Fruit fly (Drosophila melanogaster) whole organism, embryonic: Measurements from ENCODE around the gene Or9a.

ENCODE experiments used
- Aef1 ChIP-seq: fragments of 200-800 bp; sonication (Bioruptor generic); IDR thresholded peaks from 3 replicates; pipeline ENCODE4 v1.3.6; 2022; ENCODE audit warnings: missing biosample characterization, missing genetic modification characterization
- Asciz ChIP-seq: fragments of 200-800 bp; sonication (Bioruptor generic); optimal IDR thresholded peaks from 2 replicates; lab custom pipeline; 2017; ENCODE audit warnings: missing biosample characterization, mild to moderate bottlenecking, missing genetic modification characterization, missing genetic modification reagents
- Atf-2 ChIP-seq: fragments of 200-800 bp; sonication (Bioruptor generic); optimal IDR thresholded peaks from 2 replicates; lab custom pipeline; 2016; ENCODE audit warnings: missing biosample characterization, missing genetic modification characterization
- CG11247 ChIP-seq: fragments of 200-800 bp; sonication (Bioruptor generic); IDR thresholded peaks from 2 replicates; pipeline ENCODE4 v1.3.6; 2022; ENCODE audit warnings: missing biosample characterization, missing genetic modification characterization
- CG12659 ChIP-seq: fragments of 200-800 bp; sonication (Bioruptor generic); optimal IDR thresholded peaks from 3 replicates; lab custom pipeline; 2017; ENCODE audit warnings: mild to moderate bottlenecking, missing biosample characterization, missing genetic modification reagents, missing genetic modification characterization
- CG15073 ChIP-seq: fragments of 200-800 bp; sonication (Bioruptor generic); optimal IDR thresholded peaks from 2 replicates; lab custom pipeline; 2016; ENCODE audit warnings: missing biosample characterization, missing genetic modification characterization
- CG1529 ChIP-seq: fragments of 200-800 bp; sonication (Bioruptor generic); optimal IDR thresholded peaks from 3 replicates; lab custom pipeline; 2018; ENCODE audit warnings: missing biosample characterization, missing genetic modification characterization
- CG15514 ChIP-seq: fragments of 200-800 bp; sonication (Bioruptor generic); optimal IDR thresholded peaks from 3 replicates; lab custom pipeline; 2017; ENCODE audit warnings: missing biosample characterization, missing genetic modification characterization, mild to moderate bottlenecking, moderate library complexity, missing genetic modification reagents
- CG18764 ChIP-seq: fragments of 200-800 bp; sonication (Bioruptor generic); optimal IDR thresholded peaks from 3 replicates; lab custom pipeline; 2016; ENCODE audit warnings: missing biosample characterization, missing genetic modification characterization
- CG30403 ChIP-seq: fragments of 200-800 bp; sonication (Bioruptor generic); optimal IDR thresholded peaks from 3 replicates; lab custom pipeline; 2016; ENCODE audit warnings: missing biosample characterization, missing genetic modification characterization
- CG31224 ChIP-seq: fragments of 200-800 bp; sonication (Bioruptor generic); IDR thresholded peaks from 2 replicates; pipeline ENCODE4 v1.3.6; 2022; ENCODE audit warnings: missing biosample characterization, missing genetic modification characterization
- CG3838 ChIP-seq: fragments of 200-800 bp; sonication (Bioruptor generic); optimal IDR thresholded peaks from 3 replicates; lab custom pipeline; 2016; ENCODE audit warnings: missing biosample characterization, missing genetic modification characterization
- CG4820 ChIP-seq: fragments of 200-800 bp; sonication (Bioruptor generic); optimal IDR thresholded peaks from 3 replicates; lab custom pipeline; 2016; ENCODE audit warnings: missing biosample characterization, missing genetic modification characterization
- CG7786 ChIP-seq: fragments of 200-800 bp; sonication (Bioruptor generic); optimal IDR thresholded peaks from 2 replicates; lab custom pipeline; 2016; ENCODE audit warnings: missing biosample characterization, missing genetic modification characterization
- CHES-1-like ChIP-seq: fragments of 200-800 bp; sonication (Bioruptor generic); optimal IDR thresholded peaks from 2 replicates; lab custom pipeline; 2016; ENCODE audit warnings: missing biosample characterization, missing genetic modification characterization
- Dbx ChIP-seq: fragments of 200-800 bp; sonication (Bioruptor generic); IDR thresholded peaks from 3 replicates; pipeline ENCODE4 v1.3.6; 2022; ENCODE audit warnings: missing biosample characterization, missing genetic modification characterization
- ERR ChIP-seq: fragments of 200-800 bp; sonication (Bioruptor generic); optimal IDR thresholded peaks from 2 replicates; lab custom pipeline; 2016; ENCODE audit warnings: missing biosample characterization, missing genetic modification characterization
- Eip74EF ChIP-seq, 2 experiments: fragments of 200-800 bp in 1 of 2; fragments of >200 bp in 1 of 2; sonication (Bioruptor generic) in 1 of 2; optimal IDR thresholded peaks; 2 replicates each; lab custom pipeline; 2017 to 2019; ENCODE audit warnings: missing biosample characterization in 2 of 2, missing genetic modification characterization in 2 of 2, mild to moderate bottlenecking in 1 of 2, moderate library complexity in 1 of 2
- Gsc ChIP-seq: fragments of 200-800 bp; sonication (Bioruptor generic); IDR thresholded peaks from 2 replicates; pipeline ENCODE4 v1.3.6; 2022; ENCODE audit warnings: missing biosample characterization, missing genetic modification characterization
- Hr51 ChIP-seq, 2 experiments: fragments of 200-800 bp; sonication (Bioruptor generic); optimal IDR thresholded peaks; 2 replicates in 1 of 2; 3 replicates in 1 of 2; lab custom pipeline; 2016 to 2018; ENCODE audit warnings: missing biosample characterization in 2 of 2, missing genetic modification characterization in 2 of 2, mild to moderate bottlenecking in 1 of 2, moderate library complexity in 1 of 2
- Lhr ChIP-seq: fragments of 200-800 bp; sonication (Bioruptor generic); optimal IDR thresholded peaks from 3 replicates; lab custom pipeline; 2017; ENCODE audit warnings: mild to moderate bottlenecking, missing biosample characterization, missing genetic modification reagents, missing genetic modification characterization
- MESR4 ChIP-seq: fragments of 200-800 bp; sonication (Bioruptor generic); optimal IDR thresholded peaks from 2 replicates; lab custom pipeline; 2018; ENCODE audit warnings: missing biosample characterization, mild to moderate bottlenecking, missing genetic modification characterization, moderate library complexity
- NC2α ChIP-seq: fragments of 200-800 bp; sonication (Bioruptor generic); optimal IDR thresholded peaks from 2 replicates; lab custom pipeline; 2016; ENCODE audit warnings: missing biosample characterization, missing genetic modification characterization
- Pdp1 ChIP-seq, 2 experiments: fragments of 200-800 bp; sonication (Bioruptor generic); optimal IDR thresholded peaks; 3 replicates each; lab custom pipeline; 2016; ENCODE audit warnings: missing biosample characterization in 2 of 2, missing genetic modification characterization in 2 of 2, mild to moderate bottlenecking in 1 of 2, moderate library complexity in 1 of 2
- Rx ChIP-seq: fragments of 200-800 bp; sonication (Bioruptor generic); IDR thresholded peaks from 2 replicates; pipeline ENCODE4 v1.3.6; 2022; ENCODE audit warnings: missing biosample characterization, missing genetic modification characterization
- Sox102F ChIP-seq: fragments of 200-800 bp; sonication (Bioruptor generic); optimal IDR thresholded peaks from 2 replicates; lab custom pipeline; 2018; ENCODE audit warnings: missing biosample characterization, mild to moderate bottlenecking, missing genetic modification characterization, moderate library complexity
- Tbp ChIP-seq: fragments of >200 bp; optimal IDR thresholded peaks from 2 replicates; lab custom pipeline; 2018; ENCODE audit warnings: missing biosample characterization, missing genetic modification characterization
- abd-A ChIP-seq: fragments of 200-800 bp; sonication (Bioruptor generic); optimal IDR thresholded peaks from 3 replicates; lab custom pipeline; 2019; ENCODE audit warnings: missing biosample characterization, mild to moderate bottlenecking, missing genetic modification characterization, moderate library complexity
- ci ChIP-seq: fragments of 200-800 bp; sonication (Bioruptor generic); IDR thresholded peaks from 3 replicates; pipeline ENCODE4 v1.3.6; 2022; ENCODE audit warnings: missing biosample characterization, missing genetic modification characterization
- dimm ChIP-seq: fragments of 200-800 bp; sonication (Bioruptor generic); IDR thresholded peaks from 2 replicates; pipeline ENCODE4 v1.3.6; 2022; ENCODE audit warnings: missing biosample characterization, missing genetic modification characterization
- emc ChIP-seq: fragments of 200-800 bp; sonication (Bioruptor generic); optimal IDR thresholded peaks from 2 replicates; lab custom pipeline; 2016; ENCODE audit warnings: missing biosample characterization, missing genetic modification characterization
- grau ChIP-seq: fragments of 200-800 bp; optimal IDR thresholded peaks from 3 replicates; lab custom pipeline; 2019; ENCODE audit warnings: missing biosample characterization, mild to moderate bottlenecking, missing genetic modification characterization, moderate library complexity
- hb ChIP-seq: fragments of 200-800 bp; sonication (Bioruptor generic); IDR thresholded peaks from 3 replicates; pipeline ENCODE4 v1.3.6; 2022; ENCODE audit warnings: missing biosample characterization, missing genetic modification characterization; ENCODE audit not compliant: partially characterized antibody
- onecut ChIP-seq: fragments of 200-800 bp; sonication (Bioruptor generic); IDR thresholded peaks from 2 replicates; pipeline ENCODE4 v1.3.6; 2022; ENCODE audit warnings: missing biosample characterization, missing genetic modification characterization
- pan ChIP-seq, 4 experiments: fragments of >200 bp in 3 of 4; fragments of 200-800 bp in 1 of 4; sonication (Bioruptor generic) in 1 of 4; optimal IDR thresholded peaks in 3 of 4; IDR thresholded peaks in 1 of 4; 2 replicates each; pipeline versions ENCODE4 v1.3.6 to Lab custom; 2017 to 2022; ENCODE audit warnings: missing biosample characterization in 2 of 4, missing genetic modification characterization in 2 of 4, mixed read lengths in 1 of 4
- pfk ChIP-seq: fragments of 200-800 bp; sonication (Bioruptor generic); optimal IDR thresholded peaks from 2 replicates; lab custom pipeline; 2018; ENCODE audit warnings: missing biosample characterization, mild to moderate bottlenecking, missing genetic modification characterization, moderate library complexity
- pnt ChIP-seq: fragments of 200-800 bp; sonication (Bioruptor generic); optimal IDR thresholded peaks from 3 replicates; lab custom pipeline; 2016; ENCODE audit warnings: missing biosample characterization, missing genetic modification characterization
- prd ChIP-seq, 3 experiments: fragments of >200 bp in 2 of 3; fragments of 200-800 bp in 1 of 3; sonication (Bioruptor generic) in 1 of 3; optimal IDR thresholded peaks in 2 of 3; IDR thresholded peaks in 1 of 3; 2 replicates in 2 of 3; 3 replicates in 1 of 3; pipeline versions ENCODE4 v1.3.6 to Lab custom; 2017 to 2022; ENCODE audit warnings: missing biosample characterization in 1 of 3, missing genetic modification characterization in 1 of 3
- ranshi ChIP-seq: fragments of 200-800 bp; sonication (Bioruptor generic); IDR thresholded peaks from 2 replicates; pipeline ENCODE4 v1.3.6; 2022; ENCODE audit warnings: missing biosample characterization, missing genetic modification characterization
- schlank ChIP-seq: fragments of 200-800 bp; sonication (Bioruptor generic); optimal IDR thresholded peaks from 2 replicates; lab custom pipeline; 2018; ENCODE audit warnings: missing biosample characterization, mild to moderate bottlenecking, missing genetic modification characterization
- scrt ChIP-seq: fragments of 200-800 bp; sonication (Bioruptor generic); optimal IDR thresholded peaks from 2 replicates; lab custom pipeline; 2018; ENCODE audit warnings: missing biosample characterization, mild to moderate bottlenecking, missing genetic modification characterization, moderate library complexity
- sd ChIP-seq: fragments of 200-800 bp; sonication (Bioruptor generic); optimal IDR thresholded peaks from 3 replicates; lab custom pipeline; 2018; ENCODE audit warnings: missing biosample characterization, mild to moderate bottlenecking, missing genetic modification characterization, moderate library complexity
- sna ChIP-seq: fragments of 200-800 bp; sonication (Bioruptor generic); IDR thresholded peaks from 2 replicates; pipeline ENCODE4 v1.3.6; 2022; ENCODE audit warnings: missing biosample characterization, missing genetic modification characterization; ENCODE audit not compliant: partially characterized antibody
- toy ChIP-seq: fragments of 200-800 bp; sonication (Bioruptor generic); IDR thresholded peaks from 2 replicates; pipeline ENCODE4 v1.3.6; 2022; ENCODE audit warnings: missing biosample characterization, missing genetic modification characterization
- usp ChIP-seq: fragments of >200 bp; optimal IDR thresholded peaks from 2 replicates; lab custom pipeline; 2017; ENCODE audit warnings: missing biosample characterization, missing genetic modification characterization
- yki ChIP-seq: fragments of >200 bp; optimal IDR thresholded peaks from 3 replicates; lab custom pipeline; 2018
- zfh1 ChIP-seq: fragments of 200-800 bp; sonication (Bioruptor generic); IDR thresholded peaks from 3 replicates; pipeline ENCODE4 v1.3.6; 2022; ENCODE audit warnings: missing biosample characterization, missing genetic modification characterization

Gene Or9a

DNA sequence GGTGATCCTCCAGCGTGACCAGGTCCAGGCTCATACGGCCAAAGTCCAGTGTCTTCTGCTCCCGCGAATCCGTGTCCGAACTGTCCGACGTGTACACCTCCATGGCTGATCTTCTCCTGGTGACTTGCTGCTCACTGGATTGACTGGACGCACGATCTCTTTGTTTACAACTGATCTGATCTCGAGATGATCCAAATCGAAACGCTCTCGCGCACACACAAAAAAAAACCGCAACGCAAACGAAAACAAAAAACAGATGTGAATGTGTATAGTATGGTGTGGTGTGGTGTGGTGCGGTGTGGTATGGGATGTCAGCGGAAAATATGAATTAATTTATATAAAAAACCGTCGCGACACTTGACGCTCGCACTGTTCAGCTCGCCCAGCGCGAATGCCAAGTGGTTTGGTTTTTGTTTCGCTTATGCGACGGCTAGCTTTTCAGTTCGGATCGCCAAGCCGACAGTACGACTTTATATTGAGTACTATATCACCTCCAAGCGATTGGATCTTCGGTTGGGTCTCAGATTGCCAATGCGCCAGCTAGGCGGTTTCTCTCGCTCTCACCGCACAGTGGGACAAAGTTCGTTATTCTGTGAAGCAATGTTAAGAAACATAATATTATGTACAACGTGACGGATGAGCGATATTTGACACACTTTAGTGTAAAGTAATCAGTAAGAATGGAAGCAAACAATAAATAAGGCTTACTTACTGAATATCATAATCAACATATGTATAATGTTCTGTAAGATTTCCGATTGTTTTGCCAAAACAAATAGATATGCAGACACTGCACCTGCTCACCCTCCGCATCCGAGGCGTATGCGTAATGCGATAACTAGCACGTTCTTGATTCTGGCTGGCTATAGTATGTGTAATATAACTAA, 26.9 kb upstream of the Or9a start (continued):
- TF ChIP-seq dimm (GFP tag; lab: Robert Waterston, UW), result no peak
- no peak for TF ChIP-seq CG11247 (GFP tag; lab: Robert Waterston, UW)
- TF ChIP-seq scrt (GFP tag; lab: Kevin White, UChicago), result peak; percentile 47
- TF ChIP-seq Tbp (GFP tag; lab: Kevin White, UChicago), result no peak
- peak; percentile 28 for TF ChIP-seq Atf-2 (GFP tag; lab: Kevin White, UChicago)
- TF ChIP-seq hb, result no peak
- TF ChIP-seq pnt (GFP tag; lab: Kevin White, UChicago), result peak; percentile 7
- no peak for TF ChIP-seq NC2α (GFP tag; lab: Kevin White, UChicago)
- 0 out of 2 replicates have a peak, but pooled peaks have one; percentile 35 for TF ChIP-seq CG31224
- TF ChIP-seq Lhr (GFP tag; lab: Kevin White, UChicago), result no peak
- peak; percentile 63 for TF ChIP-seq CG15514 (GFP tag; lab: Kevin White, UChicago)
- TF ChIP-seq prd (optimal IDR thresholded peaks at IDR 0.05; lab: Kevin White, UChicago), result no peak
- peak; percentile 62; the same call in 2 of the 3 replicates for TF ChIP-seq prd (GFP tag; IDR thresholded peaks at IDR 0.05; lab: Robert Waterston, UW)
- no peak for TF ChIP-seq pfk (GFP tag; lab: Kevin White, UChicago)
- TF ChIP-seq CG7786 (GFP tag; lab: Kevin White, UChicago), result peak; percentile 69
- no peak for TF ChIP-seq sna (GFP tag; lab: Robert Waterston, UW)
- no peak for TF ChIP-seq pan (optimal IDR thresholded peaks at IDR 0.05; lab: Kevin White, UChicago)
- TF ChIP-seq pan (GFP tag; optimal IDR thresholded peaks at IDR 0.05 in 1 of 2, IDR thresholded peaks at IDR 0.05 in 1 of 2), result peak in 1 of 2 experiments; percentile 50
- peak in 1 of 2 experiments; percentile 44 for TF ChIP-seq Eip74EF (GFP tag; optimal IDR thresholded peaks at IDR 0.05; lab: Kevin White, UChicago)
- no peak for TF ChIP-seq CG18764 (GFP tag; lab: Kevin White, UChicago)
- no peak for TF ChIP-seq usp (GFP tag; lab: Kevin White, UChicago)
- peak; percentile 17 for TF ChIP-seq Asciz (GFP tag; lab: Kevin White, UChicago)
- peak; percentile 58 for TF ChIP-seq Sox102F (GFP tag; lab: Kevin White, UChicago)
- TF ChIP-seq ranshi (GFP tag; lab: Robert Waterston, UW), result peak; percentile 47; the same call in 1 of the 2 replicates
- TF ChIP-seq Gsc (GFP tag; lab: Robert Waterston, UW), result no peak
- TF ChIP-seq onecut (GFP tag; lab: Robert Waterston, UW), result peak; percentile 38; the same call in 1 of the 2 replicates
- no peak for TF ChIP-seq CG15073 (GFP tag; lab: Kevin White, UChicago)
- TF ChIP-seq ERR (GFP tag; lab: Kevin White, UChicago), result peak; percentile 50
- peak; percentile 9 for TF ChIP-seq abd-A (tag; lab: Kevin White, UChicago)
- no peak for TF ChIP-seq CG1529 (GFP tag; lab: Kevin White, UChicago)
- TF ChIP-seq toy, result 0 out of 2 replicates have a peak, but pooled peaks have one; percentile 37
- peak; percentile 74 for TF ChIP-seq grau
- peak; percentile 21 for TF ChIP-seq sd
- peak; percentile 39; the same call in 2 of the 3 replicates for TF ChIP-seq Aef1 (GFP tag; lab: Robert Waterston, UW)
- TF ChIP-seq CHES-1-like (GFP tag; lab: Kevin White, UChicago), result peak; percentile 66
- TF ChIP-seq zfh1 (GFP tag; lab: Robert Waterston, UW), result no peak
- peak; percentile 22 for TF ChIP-seq CG3838
- TF ChIP-seq emc (GFP tag; lab: Kevin White, UChicago), result no peak
- TF ChIP-seq schlank (tag; lab: Kevin White, UChicago), result peak; percentile 65
- TF ChIP-seq Rx (GFP tag; lab: Robert Waterston, UW), result peak; percentile 22; the same call in 1 of the 2 replicates
- TF ChIP-seq CG12659 (GFP tag; lab: Kevin White, UChicago), result peak; percentile 66
- peak; percentile 43 to 76 for TF ChIP-seq Hr51 (GFP tag; optimal IDR thresholded peaks at IDR 0.05; lab: Kevin White, UChicago)
- TF ChIP-seq ci (GFP tag; lab: Robert Waterston, UW), result no peak
- peak; percentile 25 for TF ChIP-seq CG4820
- peak; percentile 53 for TF ChIP-seq CG30403 (GFP tag; lab: Kevin White, UChicago)
- TF ChIP-seq yki, result no peak
- TF ChIP-seq Pdp1 (GFP tag; optimal IDR thresholded peaks at IDR 0.05; lab: Kevin White, UChicago), result peak; percentile 48 to 60
- TF ChIP-seq Dbx (GFP tag; lab: Robert Waterston, UW), result peak; percentile 64
- no peak for TF ChIP-seq MESR4
